Worm (Caenorhabditis elegans): Measurements from ENCODE around the gene Y45F10B.9.

- TF ChIP-seq nhr-28 (tag; optimal IDR thresholded peaks at IDR 0.05) (no peak), unc-62 (GFP tag; optimal IDR thresholded peaks at IDR 0.05) (no peak), nhr-76 (tag; optimal IDR thresholded peaks at IDR 0.05) (no peak), blmp-1 (tag; optimal IDR thresholded peaks at IDR 0.05) (no peak), cnd-1 (tag; optimal IDR thresholded peaks at IDR 0.05) (no peak), snpc-4 (tag; optimal IDR thresholded peaks at IDR 0.05) (no peak), lin-13 (tag; optimal IDR thresholded peaks at IDR 0.05) (no peak), M03D4.4 (tag; optimal IDR thresholded peaks at IDR 0.05) (no peak), lsy-2 (tag; optimal IDR thresholded peaks at IDR 0.05) (no peak), pha-4 (tag; optimal IDR thresholded peaks at IDR 0.05) (no peak)
Measured at ce11 chrIV:13555508-13555907, 42.2 kb downstream of the Y45F10B.9 start.

Data from whole organism, mixed stage, embryonic.